Worm (Caenorhabditis elegans) whole organism, mixed stage, embryonic: Measurements from ENCODE around the gene F46C5.4.

ENCODE experiments used
- lsy-2 ChIP-seq: fragments of 150-350 bp; optimal IDR thresholded peaks from 2 replicates; lab custom pipeline; 2014; ENCODE audit warnings: missing biosample characterization, missing genetic modification characterization
- mep-1 ChIP-seq: fragments of 150-350 bp; optimal IDR thresholded peaks from 2 replicates; lab custom pipeline; 2017; ENCODE audit warnings: missing biosample characterization, missing genetic modification reagents, missing genetic modification characterization, inconsistent platforms
- unc-62 ChIP-seq: fragments of 150-350 bp; optimal IDR thresholded peaks from 2 replicates; lab custom pipeline; 2014; ENCODE audit warnings: missing biosample characterization, missing genetic modification reagents, missing genetic modification characterization

DNA sequence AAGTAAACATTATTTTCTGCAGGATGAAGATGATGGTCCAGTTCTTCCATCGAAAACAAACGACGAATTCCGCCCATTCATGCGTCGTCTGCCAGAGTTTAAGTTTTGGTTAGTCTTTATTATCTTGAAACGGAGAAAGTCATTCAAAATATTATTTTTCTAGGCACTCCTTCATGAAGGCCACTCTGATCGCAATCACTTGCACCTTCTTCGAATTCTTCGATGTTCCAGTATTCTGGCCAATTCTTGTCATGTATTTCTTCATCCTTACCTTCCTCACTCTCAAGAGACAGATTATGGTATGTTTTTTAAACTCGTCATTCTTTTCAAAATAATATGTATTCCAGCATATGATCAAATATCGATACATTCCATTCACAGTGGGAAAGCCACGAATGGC, 24.1 kb upstream of the F46C5.4 start:
- no peak for TF ChIP-seq lsy-2 (tag; lab: Kevin White, UChicago)
- TF ChIP-seq mep-1 (tag; lab: Kevin White, UChicago): no peak
- TF ChIP-seq unc-62 (GFP tag; lab: Kevin White, UChicago): no peak
